Worm (Caenorhabditis elegans) whole organism, L3 larva: Measurements from ENCODE around the gene R09E10.1.
"Not testable (repeated sequence)": the region's sequence is repeated elsewhere in the genome, so short reads cannot be mapped to it uniquely, and the experiment has no call there.

Source experiments
- ZK546.5 ChIP-seq: sonication (generic microtip); optimal IDR thresholded peaks from 2 replicates; lab custom pipeline; 2017; ENCODE audit warnings: missing biosample characterization, missing genetic modification characterization
- aly-2 ChIP-seq: fragments of 150-350 bp; optimal IDR thresholded peaks from 2 replicates; lab custom pipeline; 2014; ENCODE audit warnings: missing biosample characterization, missing genetic modification characterization
- ama-1 ChIP-seq: fragments of 150-350 bp; optimal IDR thresholded peaks from 2 replicates; lab custom pipeline; 2018
- ceh-16 ChIP-seq: sonication (generic microtip); optimal IDR thresholded peaks from 2 replicates; lab custom pipeline; 2017; ENCODE audit warnings: missing biosample characterization, missing genetic modification characterization
- ceh-28 ChIP-seq: fragments of 150-350 bp; optimal IDR thresholded peaks from 2 replicates; lab custom pipeline; 2014; ENCODE audit warnings: missing biosample characterization, missing genetic modification reagents, missing genetic modification characterization
- ceh-82 ChIP-seq: fragments of 150-350 bp; optimal IDR thresholded peaks from 2 replicates; lab custom pipeline; 2014; ENCODE audit warnings: missing biosample characterization, missing genetic modification characterization
- ceh-9 ChIP-seq: sonication (generic microtip); optimal IDR thresholded peaks from 2 replicates; lab custom pipeline; 2018; ENCODE audit warnings: missing biosample characterization, missing genetic modification characterization
- egl-27 ChIP-seq: sonication (generic microtip); optimal IDR thresholded peaks from 4 replicates; lab custom pipeline; 2017; ENCODE audit warnings: missing biosample characterization, missing genetic modification reagents, missing genetic modification characterization
- egl-5 ChIP-seq: fragments of 150-350 bp; optimal IDR thresholded peaks from 2 replicates; lab custom pipeline; 2017; ENCODE audit warnings: missing biosample characterization, missing genetic modification reagents, missing genetic modification characterization, inconsistent platforms
- elt-1 ChIP-seq: fragments of 150-350 bp; optimal IDR thresholded peaks from 2 replicates; lab custom pipeline; 2014; ENCODE audit warnings: missing biosample characterization, missing genetic modification characterization
- elt-2 ChIP-seq: sonication (generic microtip); optimal IDR thresholded peaks from 2 replicates; lab custom pipeline; 2016; ENCODE audit warnings: missing genetic modification reagents, mild to moderate bottlenecking, missing genetic modification characterization, missing compliant biosample characterization
- elt-3 ChIP-seq, 3 experiments: fragments of 150-350 bp in 1 of 3; sonication (generic microtip) in 2 of 3; optimal IDR thresholded peaks; 2 replicates in 2 of 3; 4 replicates in 1 of 3; lab custom pipeline; 2014 to 2017; ENCODE audit warnings: missing biosample characterization in 3 of 3, missing genetic modification characterization in 3 of 3
- eor-1 ChIP-seq, 2 experiments: fragments of 150-350 bp; optimal IDR thresholded peaks; 2 replicates each; lab custom pipeline; 2014 to 2018; ENCODE audit warnings: missing biosample characterization in 2 of 2, missing genetic modification characterization in 2 of 2
- fkh-10 ChIP-seq: sonication (generic microtip); optimal IDR thresholded peaks from 2 replicates; lab custom pipeline; 2017; ENCODE audit warnings: missing biosample characterization, missing genetic modification reagents, missing genetic modification characterization
- fkh-2 ChIP-seq: fragments of 150-350 bp; optimal IDR thresholded peaks from 2 replicates; lab custom pipeline; 2014; ENCODE audit warnings: missing biosample characterization, missing genetic modification reagents, missing genetic modification characterization
- hmg-11 ChIP-seq: sonication (generic microtip); optimal IDR thresholded peaks from 2 replicates; lab custom pipeline; 2016; ENCODE audit warnings: missing genetic modification characterization, missing compliant biosample characterization
- jun-1 ChIP-seq: fragments of 150-350 bp; optimal IDR thresholded peaks from 2 replicates; lab custom pipeline; 2014; ENCODE audit warnings: missing biosample characterization, missing genetic modification reagents, missing genetic modification characterization
- lin-15B ChIP-seq: fragments of 150-350 bp; optimal IDR thresholded peaks from 2 replicates; lab custom pipeline; 2014; ENCODE audit warnings: missing biosample characterization, missing genetic modification characterization
- lin-39 ChIP-seq: fragments of 150-350 bp; optimal IDR thresholded peaks from 2 replicates; lab custom pipeline; 2018; ENCODE audit warnings: missing biosample characterization, missing genetic modification reagents, missing genetic modification characterization
- lsy-12 ChIP-seq: sonication (generic microtip); optimal IDR thresholded peaks from 2 replicates; lab custom pipeline; 2016; ENCODE audit warnings: mild to moderate bottlenecking, missing genetic modification characterization, missing compliant biosample characterization
- mml-1 ChIP-seq: fragments of 150-350 bp; sonication (generic microtip); optimal IDR thresholded peaks from 3 replicates; lab custom pipeline; 2014; ENCODE audit warnings: missing biosample characterization, missing genetic modification characterization
- nfya-1 ChIP-seq: sonication (generic microtip); optimal IDR thresholded peaks from 2 replicates; lab custom pipeline; 2017; ENCODE audit warnings: missing genetic modification characterization, mild to moderate bottlenecking, missing compliant biosample characterization, antibody characterized with exemption, moderate library complexity; ENCODE audit not compliant: insufficient read depth
- nhr-11 ChIP-seq: fragments of 150-350 bp; optimal IDR thresholded peaks from 2 replicates; lab custom pipeline; 2014; ENCODE audit warnings: missing biosample characterization, missing genetic modification characterization
- nhr-12 ChIP-seq: fragments of 150-350 bp; optimal IDR thresholded peaks from 2 replicates; lab custom pipeline; 2014; ENCODE audit warnings: missing biosample characterization, missing genetic modification characterization
- nhr-23 ChIP-seq: fragments of 150-350 bp; optimal IDR thresholded peaks from 2 replicates; lab custom pipeline; 2014; ENCODE audit warnings: missing biosample characterization, missing genetic modification reagents, missing genetic modification characterization
- nhr-237 ChIP-seq: fragments of 150-350 bp; optimal IDR thresholded peaks from 2 replicates; lab custom pipeline; 2014; ENCODE audit warnings: missing biosample characterization, missing genetic modification characterization
- nhr-25 ChIP-seq: sonication (generic microtip); optimal IDR thresholded peaks from 2 replicates; lab custom pipeline; 2017; ENCODE audit warnings: missing biosample characterization, missing genetic modification characterization
- nhr-28 ChIP-seq: fragments of 150-350 bp; optimal IDR thresholded peaks from 2 replicates; lab custom pipeline; 2014; ENCODE audit warnings: missing biosample characterization, missing genetic modification characterization
- nhr-43 ChIP-seq: sonication (generic microtip); optimal IDR thresholded peaks from 2 replicates; lab custom pipeline; 2016; ENCODE audit warnings: mild to moderate bottlenecking, missing genetic modification characterization, missing compliant biosample characterization; ENCODE audit not compliant: poor library complexity, severe bottlenecking
- nhr-67 ChIP-seq: fragments of 150-350 bp; optimal IDR thresholded peaks from 2 replicates; lab custom pipeline; 2014; ENCODE audit warnings: missing biosample characterization, missing genetic modification characterization
- nhr-76 ChIP-seq: fragments of 150-350 bp; sonication (generic microtip); optimal IDR thresholded peaks from 5 replicates; lab custom pipeline; 2014; ENCODE audit warnings: missing biosample characterization, missing genetic modification characterization
- pha-4 ChIP-seq: fragments of 150-350 bp; optimal IDR thresholded peaks from 2 replicates; lab custom pipeline; 2014; ENCODE audit warnings: missing biosample characterization, missing genetic modification reagents, missing genetic modification characterization
- pqm-1 ChIP-seq: fragments of 150-350 bp; optimal IDR thresholded peaks from 2 replicates; lab custom pipeline; 2017; ENCODE audit warnings: missing biosample characterization, missing genetic modification characterization, inconsistent platforms
- sea-2 ChIP-seq: fragments of 150-350 bp; sonication (generic microtip); optimal IDR thresholded peaks from 4 replicates; lab custom pipeline; 2014; ENCODE audit warnings: missing biosample characterization, missing genetic modification reagents, missing genetic modification characterization
- skn-1 ChIP-seq: fragments of 150-350 bp; optimal IDR thresholded peaks from 2 replicates; lab custom pipeline; 2014; ENCODE audit warnings: missing biosample characterization, missing genetic modification characterization
- snpc-4 ChIP-seq: fragments of 150-350 bp; optimal IDR thresholded peaks from 2 replicates; lab custom pipeline; 2014; ENCODE audit warnings: missing biosample characterization, missing genetic modification characterization
- tbx-2 ChIP-seq: sonication (generic microtip); optimal IDR thresholded peaks from 2 replicates; lab custom pipeline; 2016; ENCODE audit warnings: mild to moderate bottlenecking, missing genetic modification characterization, missing compliant biosample characterization
- unc-39 ChIP-seq: sonication (generic microtip); optimal IDR thresholded peaks from 4 replicates; lab custom pipeline; 2017; ENCODE audit warnings: missing biosample characterization, missing genetic modification characterization
- unc-62 ChIP-seq: fragments of 150-350 bp; sonication (generic microtip); optimal IDR thresholded peaks from 4 replicates; lab custom pipeline; 2014; ENCODE audit warnings: missing biosample characterization, missing genetic modification reagents, missing genetic modification characterization
- zag-1 ChIP-seq: fragments of 150-350 bp; optimal IDR thresholded peaks from 2 replicates; lab custom pipeline; 2014; ENCODE audit warnings: missing biosample characterization, missing genetic modification characterization

The R09E10.1 gene

DNA sequence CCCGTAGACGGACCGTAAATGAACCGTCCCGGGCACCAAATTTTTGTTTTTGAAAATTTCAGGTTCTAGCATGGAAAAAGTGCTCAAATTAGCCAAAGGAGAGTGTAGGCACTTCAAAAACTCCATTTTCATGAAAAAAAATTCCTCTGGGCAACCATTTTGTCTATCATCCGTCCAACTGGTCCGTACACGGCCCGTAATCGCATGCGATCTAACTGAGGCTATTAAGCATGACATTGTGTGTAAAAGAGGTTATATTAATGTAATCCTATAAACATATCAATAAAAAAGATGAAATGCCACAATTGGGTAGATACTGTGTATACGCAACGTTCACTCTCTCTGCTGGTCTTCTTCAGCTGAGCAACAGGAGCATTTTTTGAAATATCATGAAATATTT lies at the start of gene R09E10.1:
TSS of gene R09E10.1 (minus strand) at position 101 of the 400 bp plus-strand sequence.
- TF ChIP-seq pha-4 (tag; lab: Kevin White, UChicago); pqm-1 (tag; lab: Kevin White, UChicago); unc-39: not testable (repeated sequence)

DNA sequence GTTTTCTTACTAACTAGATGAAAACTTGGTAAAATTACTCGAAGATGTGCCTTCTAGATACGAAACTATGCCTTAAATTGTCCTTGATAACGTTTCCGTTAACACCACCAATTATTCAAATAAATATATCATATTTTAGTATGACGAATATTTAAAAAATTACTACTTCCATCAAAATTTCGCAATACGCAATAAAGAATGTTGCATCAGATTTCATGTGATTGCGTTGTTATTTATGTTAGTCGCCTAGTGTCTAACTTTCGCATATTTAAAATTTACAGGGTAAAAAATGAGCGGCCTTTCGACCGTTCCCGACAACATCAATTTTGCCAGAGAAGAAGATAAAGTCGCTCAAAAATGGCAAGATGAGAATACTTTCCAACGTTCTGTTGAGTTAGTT lies 45.8 kb upstream of the R09E10.1 start, which contains the start of gene iars-1:
TSS of gene iars-1 (plus strand) at position 276 of the 400 bp plus-strand sequence.
- no peak for TF ChIP-seq pha-4 (tag; lab: Kevin White, UChicago)
- TF ChIP-seq aly-2 (tag; lab: Kevin White, UChicago): no peak
- no peak for TF ChIP-seq fkh-10 (GFP tag; lab: Kevin White, UChicago)
- no peak for TF ChIP-seq nhr-67 (tag; lab: Kevin White, UChicago)
- TF ChIP-seq ceh-28 (tag; lab: Kevin White, UChicago): no peak
- TF ChIP-seq ceh-16 (tag; lab: Kevin White, UChicago): no peak
- no peak for TF ChIP-seq ceh-82
- no peak for TF ChIP-seq lin-15B (tag; lab: Kevin White, UChicago)
- no peak for TF ChIP-seq nhr-237 (tag; lab: Kevin White, UChicago)
- TF ChIP-seq pqm-1 (tag; lab: Kevin White, UChicago): no peak
- no peak for TF ChIP-seq nhr-28 (tag; lab: Kevin White, UChicago)
- TF ChIP-seq mml-1 (tag; lab: Kevin White, UChicago): no peak
- TF ChIP-seq ZK546.5 (tag; lab: Kevin White, UChicago): no peak
- no peak for TF ChIP-seq nhr-23 (tag; lab: Kevin White, UChicago)
- TF ChIP-seq unc-39: no peak
- TF ChIP-seq egl-27: no peak
- no peak for TF ChIP-seq ceh-9
- no peak for TF ChIP-seq tbx-2 (tag; lab: Kevin White, UChicago)
- no peak for TF ChIP-seq nhr-12

- TF ChIP-seq nfya-1: peak; percentile 43
- no peak for TF ChIP-seq nhr-28 (tag; lab: Kevin White, UChicago)
- peak; percentile 42 for TF ChIP-seq hmg-11
- TF ChIP-seq fkh-10 (GFP tag; lab: Kevin White, UChicago): no peak
- peak; percentile 3 for TF ChIP-seq snpc-4
- TF ChIP-seq jun-1 (tag; lab: Kevin White, UChicago): no peak
- TF ChIP-seq elt-3 (tag; optimal IDR thresholded peaks at IDR 0.05; lab: Kevin White, UChicago): no peak
- TF ChIP-seq zag-1: no peak
- TF ChIP-seq ceh-28 (tag; lab: Kevin White, UChicago): no peak
- TF ChIP-seq pqm-1 (tag; lab: Kevin White, UChicago): peak; percentile 35
- TF ChIP-seq unc-62 (GFP tag; lab: Kevin White, UChicago): no peak
- peak; percentile 36 for TF ChIP-seq pha-4 (tag; lab: Kevin White, UChicago)
- TF ChIP-seq lin-15B (tag; lab: Kevin White, UChicago): peak; percentile 40
- TF ChIP-seq egl-5 (tag; lab: Kevin White, UChicago): no peak
- no peak for TF ChIP-seq fkh-2 (tag; lab: Kevin White, UChicago)
- no peak for TF ChIP-seq nhr-11
- TF ChIP-seq ZK546.5 (tag; lab: Kevin White, UChicago): no peak
- no peak for TF ChIP-seq eor-1 (tag; optimal IDR thresholded peaks at IDR 0.05; lab: Kevin White, UChicago)
- no peak for TF ChIP-seq sea-2 (GFP tag; lab: Kevin White, UChicago)
- no peak for TF ChIP-seq nhr-25 (tag; lab: Kevin White, UChicago)
- no peak for TF ChIP-seq elt-1
- no peak for TF ChIP-seq nhr-237 (tag; lab: Kevin White, UChicago)
- no peak for TF ChIP-seq nhr-76 (tag; lab: Kevin White, UChicago)
Measured at ce11 chrIV:10367740-10368246, 45.2 kb upstream of the R09E10.1 start, which contains the start of gene pges-2. TSS of gene pges-2 (minus strand) at chrIV:10367790.

ce11 chrIV:10366018-10366417 lies 43.5 kb upstream of the R09E10.1 start, which contains the start of gene sir-2.1:
TSS of gene sir-2.1 (minus strand) at chrIV:10366229.
- peak; percentile 31 for TF ChIP-seq ceh-28 (tag; lab: Kevin White, UChicago)
- peak; percentile 26 for TF ChIP-seq nfya-1
- TF ChIP-seq lin-39: peak; percentile 27
- peak; percentile 13 for TF ChIP-seq nhr-43
- peak; percentile 33 for TF ChIP-seq snpc-4
- no peak for TF ChIP-seq aly-2 (tag; lab: Kevin White, UChicago)
- no peak for TF ChIP-seq ceh-16 (tag; lab: Kevin White, UChicago)
- TF ChIP-seq lsy-12 (tag; lab: Kevin White, UChicago): peak; percentile 54
- TF ChIP-seq skn-1: no peak
- TF ChIP-seq pha-4 (tag; lab: Kevin White, UChicago): peak; percentile 47
- TF ChIP-seq ama-1 (lab: Kevin White, UChicago): peak; percentile 59
- peak; percentile 58 for TF ChIP-seq lin-15B (tag; lab: Kevin White, UChicago)
- TF ChIP-seq nhr-23 (tag; lab: Kevin White, UChicago): peak; percentile 55
- TF ChIP-seq jun-1 (tag; lab: Kevin White, UChicago): peak; percentile 2
- TF ChIP-seq nhr-25 (tag; lab: Kevin White, UChicago): peak; percentile 9
- TF ChIP-seq unc-39: no peak
- peak; percentile 32 for TF ChIP-seq elt-2
- TF ChIP-seq, all 47 proteins: peak for 13
